Worm (Caenorhabditis elegans) whole organism, young adult: Measurements from ENCODE around the gene spp-19.

ENCODE experiments used
- D2030.7 ChIP-seq: fragments of 200-800 bp; sonication (Bioruptor generic); IDR thresholded peaks from 2 replicates; pipeline ENCODE4 v1.3.6; 2022; ENCODE audit warnings: missing genetic modification reagents, missing genetic modification characterization, missing compliant biosample characterization
- F10E7.11 ChIP-seq: sonication (generic microtip); optimal IDR thresholded peaks from 2 replicates; lab custom pipeline; 2017; ENCODE audit warnings: mild to moderate bottlenecking, missing genetic modification characterization, moderate library complexity, missing compliant biosample characterization
- F39B2.1 ChIP-seq: fragments of 200-800 bp; sonication (Bioruptor generic); IDR thresholded peaks from 2 replicates; pipeline ENCODE4 v1.3.6; 2022; ENCODE audit warnings: missing genetic modification reagents, missing genetic modification characterization, missing compliant biosample characterization
- F55B11.4 ChIP-seq: sonication (generic microtip); optimal IDR thresholded peaks from 2 replicates; lab custom pipeline; 2016; ENCODE audit warnings: missing compliant biosample characterization, missing genetic modification characterization, borderline replicate concordance; ENCODE audit not compliant: insufficient read depth
- F57C9.4 ChIP-seq: sonication (generic microtip); optimal IDR thresholded peaks from 2 replicates; lab custom pipeline; 2017; ENCODE audit warnings: mild to moderate bottlenecking, missing genetic modification characterization, missing compliant biosample characterization
- K11D2.4 ChIP-seq: fragments of 200-800 bp; sonication (Bioruptor generic); IDR thresholded peaks from 2 replicates; pipeline ENCODE4 v1.3.6; 2022; ENCODE audit warnings: missing genetic modification reagents, missing genetic modification characterization, missing compliant biosample characterization
- T26A5.8 ChIP-seq: sonication (generic microtip); optimal IDR thresholded peaks from 2 replicates; lab custom pipeline; 2016; ENCODE audit warnings: missing genetic modification characterization, missing compliant biosample characterization
- Y53F4B.3 ChIP-seq: fragments of 200-800 bp; sonication (Bioruptor generic); IDR thresholded peaks from 2 replicates; pipeline ENCODE4 v1.3.6; 2022; ENCODE audit warnings: missing genetic modification reagents, missing genetic modification characterization, missing compliant biosample characterization
- Y56A3A.18 ChIP-seq: fragments of 200-800 bp; sonication (Bioruptor generic); IDR thresholded peaks from 2 replicates; pipeline ENCODE4 v1.3.6; 2022; ENCODE audit warnings: missing genetic modification reagents, missing genetic modification characterization, missing compliant biosample characterization
- Y95B8A.8 ChIP-seq: fragments of 200-800 bp; sonication (Bioruptor generic); IDR thresholded peaks from 2 replicates; pipeline ENCODE4 v1.3.6; 2022; ENCODE audit warnings: missing genetic modification reagents, missing genetic modification characterization, missing compliant biosample characterization
- ZK185.1 ChIP-seq: sonication (generic microtip); optimal IDR thresholded peaks from 2 replicates; lab custom pipeline; 2016; ENCODE audit warnings: mild to moderate bottlenecking, missing genetic modification characterization, missing compliant biosample characterization; ENCODE audit not compliant: poor library complexity, severe bottlenecking
- ccch-3 ChIP-seq: fragments of 200-800 bp; sonication (Bioruptor generic); optimal IDR thresholded peaks from 2 replicates; lab custom pipeline; 2018; ENCODE audit warnings: mild to moderate bottlenecking, missing genetic modification characterization, missing compliant biosample characterization
- ceh-100 ChIP-seq: fragments of 200-800 bp; sonication (Bioruptor generic); IDR thresholded peaks from 2 replicates; pipeline ENCODE4 v1.3.6; 2022; ENCODE audit warnings: missing genetic modification reagents, missing genetic modification characterization, missing compliant biosample characterization
- ceh-79 ChIP-seq: sonication (generic microtip); optimal IDR thresholded peaks from 2 replicates; lab custom pipeline; 2017; ENCODE audit warnings: mild to moderate bottlenecking, missing genetic modification characterization, missing compliant biosample characterization
- die-1 ChIP-seq: sonication (generic microtip); optimal IDR thresholded peaks from 2 replicates; lab custom pipeline; 2016; ENCODE audit warnings: missing genotype, mild to moderate bottlenecking, missing genetic modification characterization, missing compliant biosample characterization
- egl-18 ChIP-seq: fragments of 200-800 bp; sonication (Bioruptor generic); IDR thresholded peaks from 2 replicates; pipeline ENCODE4 v1.3.6; 2022; ENCODE audit warnings: missing genetic modification reagents, missing genetic modification characterization, missing compliant biosample characterization
- ekl-4 ChIP-seq: fragments of 200-800 bp; sonication (Bioruptor generic); IDR thresholded peaks from 2 replicates; pipeline ENCODE4 v1.3.6; 2022; ENCODE audit warnings: missing genetic modification reagents, missing genetic modification characterization, missing compliant biosample characterization
- gei-17 ChIP-seq: fragments of 200-800 bp; sonication (Bioruptor generic); optimal IDR thresholded peaks from 2 replicates; lab custom pipeline; 2018; ENCODE audit warnings: mild to moderate bottlenecking, missing genetic modification characterization, missing compliant biosample characterization
- hlh-12 ChIP-seq: sonication (generic microtip); optimal IDR thresholded peaks from 2 replicates; lab custom pipeline; 2016; ENCODE audit warnings: missing genetic modification characterization, missing compliant biosample characterization
- hmg-1.2 ChIP-seq: fragments of 200-800 bp; sonication (Bioruptor generic); IDR thresholded peaks from 2 replicates; pipeline ENCODE4 v1.3.6; 2022; ENCODE audit warnings: missing genetic modification reagents, missing genetic modification characterization, missing compliant biosample characterization
- hrde-1 ChIP-seq: sonication (generic microtip); optimal IDR thresholded peaks from 2 replicates; lab custom pipeline; 2016; ENCODE audit warnings: missing genetic modification characterization, mild to moderate bottlenecking, missing compliant biosample characterization, moderate library complexity, missing genotype, missing genetic modification reagents, borderline replicate concordance
- hsf-1 ChIP-seq: fragments of 200-800 bp; sonication (Bioruptor generic); IDR thresholded peaks from 2 replicates; pipeline ENCODE4 v1.3.6; 2022; ENCODE audit warnings: missing genetic modification reagents, missing genetic modification characterization, missing compliant biosample characterization
- lin-40 ChIP-seq: sonication (generic microtip); optimal IDR thresholded peaks from 2 replicates; lab custom pipeline; 2016; ENCODE audit warnings: missing genetic modification characterization, mild to moderate bottlenecking, missing compliant biosample characterization, missing genotype, missing genetic modification reagents
- lir-1 ChIP-seq: fragments of 200-800 bp; sonication (Bioruptor generic); conservative IDR thresholded peaks from 2 replicates; pipeline ENCODE4 v1.3.6; 2022; ENCODE audit warnings: missing genetic modification reagents, missing genetic modification characterization, missing compliant biosample characterization
- lsl-1 ChIP-seq: fragments of 200-800 bp; sonication (Bioruptor generic); optimal IDR thresholded peaks from 2 replicates; lab custom pipeline; 2018; ENCODE audit warnings: mild to moderate bottlenecking, missing genetic modification characterization, moderate library complexity, missing compliant biosample characterization
- madf-10 ChIP-seq: sonication (generic microtip); optimal IDR thresholded peaks from 2 replicates; lab custom pipeline; 2016; ENCODE audit warnings: mild to moderate bottlenecking, missing genetic modification characterization, missing compliant biosample characterization
- mel-28 ChIP-seq: sonication (generic microtip); optimal IDR thresholded peaks from 2 replicates; lab custom pipeline; 2016; ENCODE audit warnings: borderline replicate concordance, mild to moderate bottlenecking, missing genetic modification characterization, missing compliant biosample characterization
- mxl-1 ChIP-seq: sonication (generic microtip); optimal IDR thresholded peaks from 2 replicates; lab custom pipeline; 2016; ENCODE audit warnings: missing genetic modification characterization, missing compliant biosample characterization
- nfya-2 ChIP-seq: fragments of 200-800 bp; sonication (Bioruptor generic); IDR thresholded peaks from 2 replicates; pipeline ENCODE4 v1.3.6; 2022; ENCODE audit warnings: missing genetic modification reagents, missing genetic modification characterization, missing compliant biosample characterization
- nhr-27 ChIP-seq: fragments of 200-800 bp; sonication (Bioruptor generic); optimal IDR thresholded peaks from 2 replicates; lab custom pipeline; 2018; ENCODE audit warnings: mild to moderate bottlenecking, missing genetic modification characterization, moderate library complexity, missing compliant biosample characterization
- pha-4 ChIP-seq: fragments of 150-350 bp; sonication (generic microtip); optimal IDR thresholded peaks from 2 replicates; lab custom pipeline; 2014; ENCODE audit warnings: missing biosample characterization, missing genetic modification reagents, missing genetic modification characterization
- rec-8 ChIP-seq, 2 experiments: sonication (generic microtip); optimal IDR thresholded peaks; 2 replicates each; lab custom pipeline; 2016; ENCODE audit warnings: mild to moderate bottlenecking in 2 of 2, missing genetic modification characterization in 2 of 2, missing genetic modification reagents in 2 of 2, missing genotype in 2 of 2, missing biosample characterization in 1 of 2, missing compliant biosample characterization in 1 of 2, moderate library complexity in 1 of 2
- somi-1 ChIP-seq: fragments of 200-800 bp; sonication (Bioruptor generic); optimal IDR thresholded peaks from 2 replicates; lab custom pipeline; 2018; ENCODE audit warnings: mild to moderate bottlenecking, missing genetic modification characterization, missing compliant biosample characterization
- ztf-18 ChIP-seq: sonication (generic microtip); optimal IDR thresholded peaks from 2 replicates; lab custom pipeline; 2016; ENCODE audit warnings: missing genotype, mild to moderate bottlenecking, missing genetic modification characterization, missing compliant biosample characterization
- ztf-25 ChIP-seq: fragments of 200-800 bp; sonication (Bioruptor generic); IDR thresholded peaks from 2 replicates; pipeline ENCODE4 v1.3.6; 2022; ENCODE audit warnings: missing genetic modification reagents, missing genetic modification characterization, missing compliant biosample characterization
- ztf-3 ChIP-seq: fragments of 200-800 bp; sonication (Bioruptor generic); optimal IDR thresholded peaks from 2 replicates; lab custom pipeline; 2018; ENCODE audit warnings: mild to moderate bottlenecking, missing genetic modification characterization, missing compliant biosample characterization

spp-19 gene

ce11 chrV:6558103-6558502 lies 3.4 kb downstream of the spp-19 start, which contains the start of gene spp-20:
Gene spp-20, minus strand, starts transcription at chrV:6558203.
- TF ChIP-seq hrde-1 (tag; lab: Kevin White, UChicago) (no peak), rec-8 (tag; optimal IDR thresholded peaks at IDR 0.05; lab: Kevin White, UChicago) (no peak), lin-40 (no peak), T26A5.8 (tag; lab: Kevin White, UChicago) (no peak), ztf-3 (no peak), ccch-3 (no peak), Y56A3A.18 (no peak), pha-4 (tag; lab: Kevin White, UChicago) (no peak), nfya-2 (GFP tag; lab: Robert Waterston, UW) (no peak), somi-1 (GFP tag; lab: Kevin White, UChicago) (no peak), ztf-25 (GFP tag; lab: Robert Waterston, UW) (no peak), Y95B8A.8 (no peak), hsf-1 (no peak), hlh-12 (tag; lab: Kevin White, UChicago) (no peak), egl-18 (GFP tag; lab: Robert Waterston, UW) (no peak), gei-17 (GFP tag; lab: Kevin White, UChicago) (no peak), nhr-27 (tag; lab: Kevin White, UChicago) (no peak)

ce11 chrV:6557035-6557434 lies 4.5 kb downstream of the spp-19 start, which contains the start of gene spp-27:
Gene spp-27, minus strand, starts transcription at chrV:6557135.
- TF ChIP-seq ztf-18 (tag; lab: Kevin White, UChicago) (no peak), ceh-79 (tag; lab: Kevin White, UChicago) (no peak), K11D2.4 (GFP tag; lab: Robert Waterston, UW) (no peak), mel-28 (tag; lab: Kevin White, UChicago) (no peak), ekl-4 (GFP tag; lab: Robert Waterston, UW) (no peak), hmg-1.2 (no peak), F57C9.4 (no peak)
- TF ChIP-seq, all 124 proteins: peak for 0

ce11 chrV:6554308-6554707 lies 7.2 kb downstream of the spp-19 start, which contains the start of gene K04A8.19:
Gene K04A8.19, minus strand, starts transcription at chrV:6554408.
- TF ChIP-seq somi-1 (GFP tag; lab: Kevin White, UChicago) (no peak), F10E7.11 (no peak), madf-10 (no peak), D2030.7 (GFP tag; lab: Robert Waterston, UW) (no peak), die-1 (tag; lab: Kevin White, UChicago) (no peak), mxl-1 (tag; lab: Kevin White, UChicago) (no peak), lsl-1 (no peak), ceh-100 (GFP tag; lab: Robert Waterston, UW) (no peak), Y53F4B.3 (GFP tag; lab: Robert Waterston, UW) (no peak), lir-1 (GFP tag; lab: Robert Waterston, UW) (no peak), F55B11.4 (no peak), ztf-25 (GFP tag; lab: Robert Waterston, UW) (no peak), ZK185.1 (tag; lab: Kevin White, UChicago) (no peak), F39B2.1 (no peak)
